Worm (Caenorhabditis elegans) whole organism, L4 larva: ENCODE results near the gene T22B7.3.

Experiments used
- D1046.2 ChIP-seq: fragments of 200-800 bp; sonication (Bioruptor generic); IDR thresholded peaks from 2 replicates; pipeline ENCODE4 v1.3.6; 2022; ENCODE audit warnings: missing genetic modification characterization, missing compliant biosample characterization
- F37D6.2 ChIP-seq: sonication (generic microtip); optimal IDR thresholded peaks from 2 replicates; lab custom pipeline; 2016; ENCODE audit warnings: mild to moderate bottlenecking, missing genetic modification characterization, missing compliant biosample characterization
- F49E8.2 ChIP-seq: sonication (generic microtip); optimal IDR thresholded peaks from 2 replicates; lab custom pipeline; 2016; ENCODE audit warnings: missing compliant biosample characterization, mild to moderate bottlenecking, missing genetic modification characterization, borderline replicate concordance
- R02D3.7 ChIP-seq: fragments of 150-350 bp; sonication (generic microtip); optimal IDR thresholded peaks from 3 replicates; lab custom pipeline; 2014; ENCODE audit warnings: missing biosample characterization, missing genetic modification characterization
- T20F7.1 ChIP-seq: fragments of 200-800 bp; sonication (Bioruptor generic); optimal IDR thresholded peaks from 2 replicates; lab custom pipeline; 2018; ENCODE audit warnings: mild to moderate bottlenecking, missing genetic modification characterization, missing compliant biosample characterization
- Y5F2A.4 ChIP-seq: fragments of 200-800 bp; sonication (Bioruptor generic); optimal IDR thresholded peaks from 2 replicates; lab custom pipeline; 2018; ENCODE audit warnings: mild to moderate bottlenecking, missing genetic modification characterization, missing compliant biosample characterization
- ZK337.2 ChIP-seq: fragments of 200-800 bp; sonication (Bioruptor generic); IDR thresholded peaks from 2 replicates; pipeline ENCODE4 v1.3.6; 2022; ENCODE audit warnings: missing genetic modification reagents, missing genetic modification characterization, missing compliant biosample characterization
- aha-1 ChIP-seq: fragments of 150-350 bp; peaks from one replicate; lab custom pipeline; 2014; ENCODE audit warnings: missing biosample characterization, missing genetic modification characterization
- ama-1 ChIP-seq: fragments of 150-350 bp; optimal IDR thresholded peaks from 2 replicates; lab custom pipeline; 2014; ENCODE audit warnings: inconsistent platforms, mixed read lengths
- attf-4 ChIP-seq: sonication (generic microtip); optimal IDR thresholded peaks from 3 replicates; lab custom pipeline; 2017; ENCODE audit warnings: missing biosample characterization, missing genetic modification characterization
- ceh-28 ChIP-seq: fragments of 150-350 bp; optimal IDR thresholded peaks from 2 replicates; lab custom pipeline; 2014; ENCODE audit warnings: missing biosample characterization, missing genetic modification reagents, missing genetic modification characterization
- ceh-32 ChIP-seq: sonication (generic microtip); optimal IDR thresholded peaks from 2 replicates; lab custom pipeline; 2016; ENCODE audit warnings: mild to moderate bottlenecking, missing genetic modification characterization, missing compliant biosample characterization; ENCODE audit not compliant: poor library complexity
- ceh-44 ChIP-seq: fragments of 200-800 bp; sonication (Bioruptor generic); IDR thresholded peaks from 2 replicates; pipeline ENCODE4 v1.3.6; 2022; ENCODE audit warnings: missing genetic modification reagents, missing genetic modification characterization, missing compliant biosample characterization
- ceh-62 ChIP-seq: sonication (generic microtip); optimal IDR thresholded peaks from 2 replicates; lab custom pipeline; 2017; ENCODE audit warnings: missing biosample characterization, missing genetic modification characterization
- daf-12 ChIP-seq: fragments of 150-350 bp; optimal IDR thresholded peaks from 2 replicates; lab custom pipeline; 2014; ENCODE audit warnings: missing biosample characterization, missing genetic modification reagents, missing genetic modification characterization
- daf-16 ChIP-seq, 3 experiments: sonication (generic microtip); optimal IDR thresholded peaks; 2 replicates each; lab custom pipeline; 2016 to 2017; ENCODE audit warnings: missing genetic modification characterization in 3 of 3, missing genetic modification reagents in 3 of 3, mild to moderate bottlenecking in 2 of 3, missing compliant biosample characterization in 2 of 3, missing biosample characterization in 1 of 3, moderate library complexity in 1 of 3
- daf-8 ChIP-seq: fragments of 200-800 bp; sonication (Bioruptor generic); IDR thresholded peaks from 2 replicates; pipeline ENCODE4 v1.3.6; 2022; ENCODE audit warnings: missing genetic modification characterization, missing compliant biosample characterization
- dmd-9 ChIP-seq: fragments of 200-800 bp; sonication (Bioruptor generic); IDR thresholded peaks from 2 replicates; pipeline ENCODE4 v1.3.6; 2022; ENCODE audit warnings: missing genetic modification reagents, missing genetic modification characterization, missing compliant biosample characterization
- egl-27 ChIP-seq: sonication (generic microtip); optimal IDR thresholded peaks from 3 replicates; lab custom pipeline; 2017; ENCODE audit warnings: missing biosample characterization, missing genetic modification reagents, missing genetic modification characterization
- egl-43 ChIP-seq: fragments of 200-800 bp; sonication (Bioruptor generic); IDR thresholded peaks from 2 replicates; pipeline ENCODE4 v1.3.6; 2022; ENCODE audit warnings: missing genetic modification reagents, missing genetic modification characterization, missing compliant biosample characterization
- fos-1 ChIP-seq: fragments of 150-350 bp; optimal IDR thresholded peaks from 2 replicates; lab custom pipeline; 2014; ENCODE audit warnings: missing biosample characterization, missing genetic modification characterization
- hlh-30 ChIP-seq: sonication (generic microtip); optimal IDR thresholded peaks from 2 replicates; lab custom pipeline; 2017; ENCODE audit warnings: antibody characterized with exemption, mild to moderate bottlenecking, missing genetic modification characterization, missing compliant biosample characterization; ENCODE audit not compliant: insufficient read depth
- lin-1 ChIP-seq: fragments of 200-800 bp; sonication (Bioruptor generic); IDR thresholded peaks from 2 replicates; pipeline ENCODE4 v1.3.6; 2022; ENCODE audit warnings: missing genetic modification reagents, missing genetic modification characterization, missing compliant biosample characterization
- lin-38 ChIP-seq: fragments of 200-800 bp; sonication (Bioruptor generic); IDR thresholded peaks from 2 replicates; pipeline ENCODE4 v1.3.6; 2022; ENCODE audit warnings: missing genetic modification reagents, missing genetic modification characterization, missing compliant biosample characterization
- lir-3 ChIP-seq: sonication (generic microtip); optimal IDR thresholded peaks from 2 replicates; lab custom pipeline; 2016; ENCODE audit warnings: mild to moderate bottlenecking, missing genetic modification characterization, missing compliant biosample characterization
- lsy-2 ChIP-seq, 2 experiments: fragments of 150-350 bp in 1 of 2; sonication (generic microtip) in 1 of 2; optimal IDR thresholded peaks; 2 replicates each; lab custom pipeline; 2014 to 2017; ENCODE audit warnings: missing biosample characterization in 2 of 2, missing genetic modification characterization in 2 of 2
- madf-9 ChIP-seq: fragments of 200-800 bp; sonication (Bioruptor generic); conservative IDR thresholded peaks from 2 replicates; pipeline ENCODE4 v1.3.6; 2022; ENCODE audit warnings: missing genetic modification reagents, missing genetic modification characterization, missing compliant biosample characterization
- mdl-1 ChIP-seq, 2 experiments: fragments of 150-350 bp in 1 of 2; sonication (generic microtip) in 1 of 2; optimal IDR thresholded peaks; 2 replicates each; lab custom pipeline; 2014 to 2017; ENCODE audit warnings: missing biosample characterization in 2 of 2, missing genetic modification characterization in 2 of 2
- mxl-2 ChIP-seq: fragments of 200-800 bp; sonication (Bioruptor generic); conservative IDR thresholded peaks from 2 replicates; pipeline ENCODE4 v1.3.6; 2022; ENCODE audit warnings: missing genetic modification reagents, missing genetic modification characterization, missing compliant biosample characterization
- mxl-3 ChIP-seq: fragments of 200-800 bp; sonication (Bioruptor generic); optimal IDR thresholded peaks from 2 replicates; lab custom pipeline; 2018; ENCODE audit warnings: mild to moderate bottlenecking, missing genetic modification characterization, missing compliant biosample characterization
- nhr-237 ChIP-seq: sonication (generic microtip); optimal IDR thresholded peaks from 2 replicates; lab custom pipeline; 2017; ENCODE audit warnings: missing biosample characterization, missing genetic modification characterization
- nhr-41 ChIP-seq: fragments of 200-800 bp; sonication (Bioruptor generic); IDR thresholded peaks from 2 replicates; pipeline ENCODE4 v1.3.6; 2022; ENCODE audit warnings: missing genetic modification reagents, missing genetic modification characterization, missing compliant biosample characterization
- nhr-48 ChIP-seq: sonication (generic microtip); optimal IDR thresholded peaks from 2 replicates; lab custom pipeline; 2016; ENCODE audit warnings: mild to moderate bottlenecking, missing genetic modification characterization, missing compliant biosample characterization
- rbr-2 ChIP-seq: sonication (generic microtip); optimal IDR thresholded peaks from 2 replicates; lab custom pipeline; 2016; ENCODE audit warnings: missing genotype, missing genetic modification characterization, missing compliant biosample characterization
- saeg-2 ChIP-seq: fragments of 200-800 bp; sonication (Bioruptor generic); IDR thresholded peaks from 2 replicates; pipeline ENCODE4 v1.3.6; 2022; ENCODE audit warnings: missing genetic modification reagents, missing genetic modification characterization, missing compliant biosample characterization
- set-16 ChIP-seq: fragments of 200-800 bp; sonication (Bioruptor generic); IDR thresholded peaks from 2 replicates; pipeline ENCODE4 v1.3.6; 2022; ENCODE audit warnings: missing genetic modification reagents, missing genetic modification characterization, missing compliant biosample characterization
- skn-1 ChIP-seq: fragments of 150-350 bp; optimal IDR thresholded peaks from 2 replicates; lab custom pipeline; 2014; ENCODE audit warnings: missing biosample characterization, missing genetic modification characterization
- snpc-4 ChIP-seq: fragments of 150-350 bp; optimal IDR thresholded peaks from 2 replicates; lab custom pipeline; 2014; ENCODE audit warnings: missing biosample characterization, missing genetic modification characterization
- spr-1 ChIP-seq: sonication (generic microtip); optimal IDR thresholded peaks from 2 replicates; lab custom pipeline; 2016; ENCODE audit warnings: mild to moderate bottlenecking, missing genetic modification characterization, missing compliant biosample characterization
- spr-3 ChIP-seq: fragments of 200-800 bp; sonication (Bioruptor generic); optimal IDR thresholded peaks from 2 replicates; lab custom pipeline; 2018; ENCODE audit warnings: mild to moderate bottlenecking, missing genetic modification characterization, missing compliant biosample characterization
- unc-39 ChIP-seq: sonication (generic microtip); optimal IDR thresholded peaks from 2 replicates; lab custom pipeline; 2017; ENCODE audit warnings: missing biosample characterization, missing genetic modification characterization
- unc-62 ChIP-seq, 3 experiments: fragments of 150-350 bp in 1 of 3; sonication (generic microtip); optimal IDR thresholded peaks in 2 of 3; peaks in 1 of 3; 1 replicate in 1 of 3; 2 replicates in 2 of 3; lab custom pipeline; 2014 to 2017; ENCODE audit warnings: missing biosample characterization in 3 of 3, missing genetic modification characterization in 3 of 3, missing genetic modification reagents in 3 of 3, missing genotype in 1 of 3
- vab-7 ChIP-seq: fragments of 200-800 bp; sonication (Bioruptor generic); IDR thresholded peaks from 2 replicates; pipeline ENCODE4 v1.3.6; 2022; ENCODE audit warnings: missing genetic modification reagents, missing genetic modification characterization, missing compliant biosample characterization

T22B7.3 gene

ce11 chrX:5605049-5605448 lies 42.1 kb upstream of the T22B7.3 start (continued):
- TF ChIP-seq unc-39 (tag; lab: Kevin White, UChicago) (no peak), egl-43 (GFP tag; lab: Robert Waterston, UW) (no peak), dmd-9 (no peak), set-16 (no peak)

- TF ChIP-seq Y5F2A.4 (GFP tag; lab: Kevin White, UChicago) (no peak), ceh-62 (tag; lab: Kevin White, UChicago) (no peak), nhr-41 (no peak), lsy-2 (tag; optimal IDR thresholded peaks at IDR 0.05; lab: Kevin White, UChicago) (no peak), skn-1 (no peak), F49E8.2 (tag; lab: Kevin White, UChicago) (no peak), daf-12 (no peak), spr-3 (GFP tag; lab: Kevin White, UChicago) (no peak), madf-9 (GFP tag; lab: Robert Waterston, UW) (no peak), vab-7 (GFP tag; lab: Robert Waterston, UW) (no peak), daf-16 (GFP tag; optimal IDR thresholded peaks at IDR 0.05; lab: Kevin White, UChicago) (no peak), daf-16 (tag; optimal IDR thresholded peaks at IDR 0.05; lab: Kevin White, UChicago) (no peak), mxl-2 (GFP tag; lab: Robert Waterston, UW) (no peak), T20F7.1 (GFP tag; lab: Kevin White, UChicago) (no peak), nhr-237 (tag; lab: Kevin White, UChicago) (no peak)
- TF ChIP-seq, all 104 proteins: peak for 0
These were observed 36.0 kb upstream of the T22B7.3 start, which contains the start of gene octr-1 for ce11 chrX:5611155-5611554. octr-1 (minus strand) TSS chrX:5611255.

- TF ChIP-seq unc-62 (GFP tag; optimal IDR thresholded peaks at IDR 0.05 in 1 of 2; lab: Kevin White, UChicago) (peak in 1 of 2 experiments; percentile 94), unc-62 (tag; optimal IDR thresholded peaks at IDR 0.05; lab: Kevin White, UChicago) (no peak), snpc-4 (tag; lab: Kevin White, UChicago) (no peak)
- TF ChIP-seq, all 104 proteins: peak for 1
These were observed 31.2 kb upstream of the T22B7.3 start for ce11 chrX:5616000-5616399.

- TF ChIP-seq unc-62 (GFP tag; optimal IDR thresholded peaks at IDR 0.05 in 1 of 2; lab: Kevin White, UChicago): peak in 1 of 2 experiments; percentile 91
- no peak for TF ChIP-seq unc-62 (tag; optimal IDR thresholded peaks at IDR 0.05; lab: Kevin White, UChicago)
- TF ChIP-seq fos-1: no peak
- no peak for TF ChIP-seq saeg-2 (GFP tag; lab: Robert Waterston, UW)
These were observed 25.4 kb upstream of the T22B7.3 start for ce11 chrX:5621793-5622192.

ce11 chrX:5628432-5628977 lies 18.7 kb upstream of the T22B7.3 start:
- TF ChIP-seq attf-4 (tag; lab: Kevin White, UChicago) (no peak), skn-1 (no peak), lin-1 (GFP tag; lab: Robert Waterston, UW) (no peak), mdl-1 (tag; optimal IDR thresholded peaks at IDR 0.05; lab: Kevin White, UChicago) (peak; percentile 27 to 81), ZK337.2 (GFP tag; lab: Robert Waterston, UW) (no peak), R02D3.7 (no peak), D1046.2 (GFP tag; lab: Robert Waterston, UW) (no peak), unc-62 (GFP tag; optimal IDR thresholded peaks at IDR 0.05 in 1 of 2; lab: Kevin White, UChicago) (peak in 1 of 2 experiments; percentile 95), unc-62 (tag; optimal IDR thresholded peaks at IDR 0.05; lab: Kevin White, UChicago) (no peak), egl-27 (tag; lab: Kevin White, UChicago) (no peak), ceh-32 (tag; lab: Kevin White, UChicago) (no peak), lir-3 (tag; lab: Kevin White, UChicago) (no peak), daf-8 (GFP tag; lab: Robert Waterston, UW) (no peak), spr-1 (no peak), ama-1 (lab: Kevin White, UChicago) (no peak), rbr-2 (no peak), ceh-62 (tag; lab: Kevin White, UChicago) (no peak), hlh-30 (tag; lab: Kevin White, UChicago) (peak; percentile 60), ceh-28 (tag; lab: Kevin White, UChicago) (no peak), F37D6.2 (no peak), ceh-44 (GFP tag; lab: Robert Waterston, UW) (no peak), lin-38 (GFP tag; lab: Robert Waterston, UW) (no peak), nhr-48 (tag; lab: Kevin White, UChicago) (peak; percentile 86), mxl-3 (peak; percentile 78), aha-1 (tag; lab: Kevin White, UChicago) (peak; percentile 90)
